Fruit fly (Drosophila melanogaster): Measurements from ENCODE around the gene Ttc1.

The Ttc1 gene

DNA sequence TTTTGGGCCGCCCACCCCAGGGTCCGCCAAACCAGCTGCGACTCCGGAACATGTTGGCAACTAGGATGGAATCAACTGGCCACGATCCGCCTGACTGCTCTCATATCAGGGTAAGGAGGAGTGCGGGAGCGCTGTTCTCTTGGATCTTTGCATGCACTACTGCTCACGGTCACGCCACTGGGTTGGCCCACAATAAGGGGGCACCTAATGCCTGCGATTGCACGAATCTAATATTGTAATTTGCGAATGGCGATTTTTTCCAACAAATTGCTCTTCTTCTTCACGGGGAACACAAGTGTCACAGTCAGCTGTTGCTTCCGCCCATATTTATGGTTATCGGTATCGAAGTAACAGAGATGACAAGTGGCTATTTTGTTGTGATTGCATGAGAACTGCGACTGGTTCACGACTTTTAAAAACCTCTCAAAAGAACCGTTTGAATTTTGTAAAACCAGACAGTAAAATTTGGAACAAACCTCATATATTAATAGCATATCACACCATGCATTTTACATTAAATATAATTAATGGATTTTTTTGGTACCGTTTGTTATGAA lies 1.4 kb downstream of the Ttc1 start, which contains the start of gene ema (continued):
- peak; percentile 99 for TF ChIP-seq CG3995 (GFP tag; optimal IDR thresholded peaks at IDR 0.05)
- TF ChIP-seq CG4707 (GFP tag; optimal IDR thresholded peaks at IDR 0.05) = no peak
- TF ChIP-seq al (GFP tag; IDR thresholded peaks at IDR 0.05) = no peak
- TF ChIP-seq CG14014 (GFP tag; IDR thresholded peaks at IDR 0.05) = no peak; the same call in 1 of the 2 replicates
- TF ChIP-seq CG12769 (tag; optimal IDR thresholded peaks at IDR 0.05) = no peak
- TF ChIP-seq pum (GFP tag; optimal IDR thresholded peaks at IDR 0.05) = no peak
- peak; percentile 34 for TF ChIP-seq CG13424 (tag; optimal IDR thresholded peaks at IDR 0.05)
- no peak; the same call in 1 of the 2 replicates for TF ChIP-seq tna (GFP tag; IDR thresholded peaks at IDR 0.05; ENCODE audit: partially characterized antibody)
- no peak for TF ChIP-seq oc (tag; optimal IDR thresholded peaks at IDR 0.05)
- no peak for TF ChIP-seq CG6175 (GFP tag; IDR thresholded peaks at IDR 0.05)
- TF ChIP-seq CG7963 (GFP tag; IDR thresholded peaks at IDR 0.05; ENCODE audit: partially characterized antibody) = no peak
- TF ChIP-seq eyg (GFP tag; optimal IDR thresholded peaks at IDR 0.05) = no peak
- no peak for TF ChIP-seq twi (tag; optimal IDR thresholded peaks at IDR 0.05)
- peak; percentile 22 for TF ChIP-seq CG8290 (GFP tag; optimal IDR thresholded peaks at IDR 0.05)
- TF ChIP-seq CG8290 (tag; optimal IDR thresholded peaks at IDR 0.05) = peak in 1 of 2 experiments; percentile 7
- no peak for TF ChIP-seq Sox102F (GFP tag; optimal IDR thresholded peaks at IDR 0.05)
- peak; percentile 80 for TF ChIP-seq YL-1 (GFP tag; optimal IDR thresholded peaks at IDR 0.05)
- no peak for TF ChIP-seq CG11093 (GFP tag; IDR thresholded peaks at IDR 0.05)
- TF ChIP-seq CG14965 (GFP tag; optimal IDR thresholded peaks at IDR 0.05; ENCODE audit: borderline replicate concordance) = no peak
- TF ChIP-seq CG10565 (GFP tag; optimal IDR thresholded peaks at IDR 0.05) = no peak
- TF ChIP-seq CG10959 (GFP tag; IDR thresholded peaks at IDR 0.05) = no peak
- no peak for TF ChIP-seq zen2 (GFP tag; IDR thresholded peaks at IDR 0.05; ENCODE audit: partially characterized antibody)
- peak; percentile 4 for TF ChIP-seq CG15601 (tag; optimal IDR thresholded peaks at IDR 0.05)
- TF ChIP-seq CG12219 (GFP tag; optimal IDR thresholded peaks at IDR 0.05) = no peak
- no peak for TF ChIP-seq CG6813 (GFP tag; optimal IDR thresholded peaks at IDR 0.05)
- TF ChIP-seq Lim3 (GFP tag; IDR thresholded peaks at IDR 0.05) = no peak
- peak; percentile 8 for TF ChIP-seq CG8944 (GFP tag; optimal IDR thresholded peaks at IDR 0.05)
- no peak for TF ChIP-seq fd64A (GFP tag; optimal IDR thresholded peaks at IDR 0.05)
- TF ChIP-seq CG18476 (GFP tag; optimal IDR thresholded peaks at IDR 0.05) = no peak
- TF ChIP-seq Asciz (GFP tag; optimal IDR thresholded peaks at IDR 0.05) = no peak
- no peak for TF ChIP-seq Lhr (GFP tag; optimal IDR thresholded peaks at IDR 0.05)
- TF ChIP-seq D (optimal IDR thresholded peaks at IDR 0.05) = no peak
- TF ChIP-seq D (GFP tag; optimal IDR thresholded peaks at IDR 0.05) = no peak
- TF ChIP-seq Hey (tag; optimal IDR thresholded peaks at IDR 0.05) = no peak
- TF ChIP-seq gfzf (GFP tag; optimal IDR thresholded peaks at IDR 0.05) = no peak
- peak; percentile 49; the same call in 1 of the 2 replicates for TF ChIP-seq Rfx (GFP tag; IDR thresholded peaks at IDR 0.05)
- TF ChIP-seq CG4854 (GFP tag; optimal IDR thresholded peaks at IDR 0.05) = no peak
- TF ChIP-seq CG6254 (GFP tag; optimal IDR thresholded peaks at IDR 0.05) = no peak
- TF ChIP-seq B-H1 (GFP tag; IDR thresholded peaks at IDR 0.05) = no peak
- no peak for TF ChIP-seq CG2875 (GFP tag; optimal IDR thresholded peaks at IDR 0.05)
- TF ChIP-seq CG34376 (GFP tag; optimal IDR thresholded peaks at IDR 0.05) = peak; percentile 51
- TF ChIP-seq CG32772 (GFP tag; IDR thresholded peaks at IDR 0.05) = no peak
- no peak for TF ChIP-seq CG11560 (tag; IDR thresholded peaks at IDR 0.05)
- TF ChIP-seq CG18764 (GFP tag; optimal IDR thresholded peaks at IDR 0.05) = no peak
- no peak for TF ChIP-seq CG7556 (GFP tag; optimal IDR thresholded peaks at IDR 0.05)
- no peak for TF ChIP-seq pnt (GFP tag; optimal IDR thresholded peaks at IDR 0.05)
- no peak for TF ChIP-seq CG15479 (GFP tag; optimal IDR thresholded peaks at IDR 0.05)
- no peak for TF ChIP-seq tap (tag; optimal IDR thresholded peaks at IDR 0.05)
- no peak for TF ChIP-seq CG1233 (GFP tag; optimal IDR thresholded peaks at IDR 0.05)
- no peak for TF ChIP-seq CG17802 (tag; optimal IDR thresholded peaks at IDR 0.05)
- no peak for TF ChIP-seq CG8388 (GFP tag; optimal IDR thresholded peaks at IDR 0.05)

Measured in whole organism, embryonic.